Worm (Caenorhabditis elegans) whole organism, early embryonic: ENCODE measurements around the gene mrps-16.

Experiments used
- B0310.2 ChIP-seq: sonication (generic microtip); optimal IDR thresholded peaks from 2 replicates; lab custom pipeline; 2016; ENCODE audit warnings: mild to moderate bottlenecking, missing genetic modification characterization, missing compliant biosample characterization
- F13C5.2 ChIP-seq: sonication (generic microtip); optimal IDR thresholded peaks from 2 replicates; lab custom pipeline; 2017; ENCODE audit warnings: mild to moderate bottlenecking, missing genetic modification characterization, inconsistent platforms, missing compliant biosample characterization
- aly-1 ChIP-seq: sonication (generic microtip); optimal IDR thresholded peaks from 2 replicates; lab custom pipeline; 2016; ENCODE audit warnings: missing genetic modification characterization, missing compliant biosample characterization
- ama-1 ChIP-seq: fragments of 150-350 bp; optimal IDR thresholded peaks from 2 replicates; lab custom pipeline; 2014
- ceh-13 ChIP-seq: fragments of 200-800 bp; sonication (Bioruptor generic); optimal IDR thresholded peaks from 2 replicates; lab custom pipeline; 2018; ENCODE audit warnings: mild to moderate bottlenecking, missing genetic modification characterization, missing compliant biosample characterization
- ceh-36 ChIP-seq: sonication (generic microtip); optimal IDR thresholded peaks from 2 replicates; lab custom pipeline; 2016; ENCODE audit warnings: missing genetic modification characterization, inconsistent platforms, missing compliant biosample characterization
- ets-7 ChIP-seq: sonication (generic microtip); optimal IDR thresholded peaks from 2 replicates; lab custom pipeline; 2016; ENCODE audit warnings: missing genotype, missing genetic modification characterization, missing compliant biosample characterization
- flt-1 ChIP-seq: fragments of 200-800 bp; sonication (Bioruptor generic); IDR thresholded peaks from 2 replicates; pipeline ENCODE4 v1.3.6; 2022; ENCODE audit warnings: missing genetic modification characterization, missing compliant biosample characterization
- hmbx-1 ChIP-seq: sonication (generic microtip); optimal IDR thresholded peaks from 2 replicates; lab custom pipeline; 2016; ENCODE audit warnings: mild to moderate bottlenecking, missing genetic modification characterization, missing compliant biosample characterization
- hmg-4 ChIP-seq: fragments of 200-800 bp; sonication (Bioruptor generic); optimal IDR thresholded peaks from 2 replicates; lab custom pipeline; 2018; ENCODE audit warnings: mild to moderate bottlenecking, missing genetic modification characterization, missing compliant biosample characterization
- hnd-1 ChIP-seq: sonication (generic microtip); optimal IDR thresholded peaks from 2 replicates; lab custom pipeline; 2016; ENCODE audit warnings: missing genetic modification characterization, missing compliant biosample characterization
- pes-1 ChIP-seq: fragments of 200-800 bp; sonication (Bioruptor generic); IDR thresholded peaks from 2 replicates; pipeline ENCODE4 v1.3.6; 2022; ENCODE audit warnings: missing genetic modification reagents, missing genetic modification characterization, missing compliant biosample characterization
- scrt-1 ChIP-seq: fragments of 200-800 bp; sonication (Bioruptor generic); IDR thresholded peaks from 2 replicates; pipeline ENCODE4 v1.3.6; 2022; ENCODE audit warnings: missing genetic modification characterization, missing compliant biosample characterization
- sea-1 ChIP-seq: fragments of 200-800 bp; sonication (Bioruptor generic); conservative IDR thresholded peaks from 2 replicates; pipeline ENCODE4 v1.3.6; 2022; ENCODE audit warnings: missing genetic modification characterization, missing compliant biosample characterization
- tbx-11 ChIP-seq: fragments of 200-800 bp; sonication (Bioruptor generic); IDR thresholded peaks from 2 replicates; pipeline ENCODE4 v1.3.6; 2022; ENCODE audit warnings: missing genetic modification characterization, missing compliant biosample characterization
- tbx-37 ChIP-seq: fragments of 200-800 bp; sonication (Bioruptor generic); conservative IDR thresholded peaks from 2 replicates; pipeline ENCODE4 v1.3.6; 2022; ENCODE audit warnings: missing genetic modification reagents, missing genetic modification characterization, missing compliant biosample characterization
- tra-4 ChIP-seq: sonication (generic microtip); optimal IDR thresholded peaks from 2 replicates; lab custom pipeline; 2017; ENCODE audit warnings: missing genetic modification characterization, missing compliant biosample characterization

Gene mrps-16

DNA sequence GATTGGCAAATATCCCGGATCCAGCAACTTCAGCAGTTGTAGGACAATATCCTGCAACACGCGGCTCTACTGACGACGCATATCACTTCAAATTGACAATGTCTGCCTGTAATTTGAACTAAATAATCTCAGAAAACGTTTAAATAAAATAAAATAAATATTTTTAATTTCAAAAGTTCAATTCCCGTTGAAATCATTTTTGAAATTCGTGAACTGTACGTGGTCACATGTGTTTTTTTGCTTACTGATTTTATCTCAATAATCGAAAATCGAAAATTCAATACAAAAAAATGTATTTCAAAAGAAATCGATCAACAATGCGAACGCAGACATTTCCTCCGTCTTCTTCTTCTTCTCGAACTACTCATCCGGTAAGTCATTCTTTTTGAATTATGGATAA is 36.6 kb upstream of the mrps-16 start, which contains the start of gene F07F6.1:
F07F6.1 (plus strand) TSS at position 301 of the 400 bp plus-strand sequence.
- no peak for TF ChIP-seq ceh-13 (GFP tag; lab: Kevin White, UChicago)
- TF ChIP-seq tbx-37 (GFP tag; lab: Robert Waterston, UW), result no peak
- no peak for TF ChIP-seq tra-4
- TF ChIP-seq tbx-11, result no peak
- TF ChIP-seq ama-1, result no peak
- no peak for TF ChIP-seq F13C5.2 (tag; lab: Kevin White, UChicago)
- TF ChIP-seq flt-1 (GFP tag; lab: Robert Waterston, UW), result no peak
- no peak for TF ChIP-seq hmg-4
- no peak for TF ChIP-seq B0310.2 (tag; lab: Kevin White, UChicago)
- no peak for TF ChIP-seq ets-7 (tag; lab: Kevin White, UChicago)
- TF ChIP-seq pes-1 (GFP tag; lab: Robert Waterston, UW), result no peak
- TF ChIP-seq hmbx-1 (tag; lab: Kevin White, UChicago), result no peak
- TF ChIP-seq sea-1, result no peak
- TF ChIP-seq ceh-36 (tag; lab: Kevin White, UChicago), result no peak

DNA sequence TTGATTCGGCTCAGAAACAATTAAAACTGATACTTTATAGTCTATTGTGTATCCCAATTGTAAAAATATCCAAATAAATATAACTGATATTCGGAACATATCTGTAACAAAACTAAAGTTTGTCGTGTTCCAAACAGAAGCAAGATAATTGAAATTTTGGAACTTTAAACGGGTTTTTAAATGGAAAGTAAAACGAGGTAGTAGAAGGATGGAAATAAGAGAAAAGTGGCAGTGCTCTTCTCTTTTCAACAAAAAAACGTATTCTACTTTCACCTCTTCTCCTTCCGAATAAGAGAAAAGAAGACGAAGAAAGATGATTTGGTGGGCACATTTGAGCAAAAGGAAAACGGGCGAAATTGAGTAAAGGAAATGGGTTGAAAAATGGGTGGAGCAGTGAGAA is 27.7 kb upstream of the mrps-16 start, which contains the start of gene nmr-1:
nmr-1 (minus strand) TSS at position 101 of the 400 bp plus-strand sequence.
- TF ChIP-seq tra-4, result no peak
- no peak for TF ChIP-seq hmbx-1 (tag; lab: Kevin White, UChicago)
- TF ChIP-seq pes-1 (GFP tag; lab: Robert Waterston, UW), result no peak
- TF ChIP-seq ama-1, result no peak
- TF ChIP-seq sea-1, result no peak
- no peak for TF ChIP-seq ets-7 (tag; lab: Kevin White, UChicago)
- TF ChIP-seq tbx-11, result no peak
- TF ChIP-seq hmg-4, result no peak
- no peak for TF ChIP-seq flt-1 (GFP tag; lab: Robert Waterston, UW)

DNA sequence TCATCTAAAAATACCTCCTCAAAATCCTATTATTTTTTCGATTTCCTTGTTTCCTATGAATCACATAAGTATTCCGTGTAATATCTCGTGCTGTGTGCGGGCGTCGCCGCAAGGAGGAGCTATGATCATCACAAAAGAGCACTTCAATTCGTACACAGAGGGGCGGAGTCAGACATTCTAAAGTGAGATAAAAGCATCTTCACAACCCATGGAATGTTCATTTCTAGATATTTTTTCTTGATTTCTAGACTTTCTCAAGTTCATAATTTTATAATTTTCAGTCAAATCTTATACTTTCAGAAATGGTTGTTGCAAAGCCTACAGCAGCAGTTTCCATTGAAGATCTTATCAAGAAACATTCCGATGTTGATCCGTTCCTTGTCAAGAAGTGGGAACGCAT is 26.8 kb upstream of the mrps-16 start, which contains the start of gene cex-1:
cex-1 (plus strand) TSS at position 301 of the 400 bp plus-strand sequence.
- TF ChIP-seq hmbx-1 (tag; lab: Kevin White, UChicago), result no peak
- TF ChIP-seq tbx-37 (GFP tag; lab: Robert Waterston, UW), result no peak
- TF ChIP-seq hmg-4, result no peak
- no peak for TF ChIP-seq hnd-1 (tag; lab: Kevin White, UChicago)
- TF ChIP-seq sea-1, result no peak
- no peak for TF ChIP-seq ceh-13 (GFP tag; lab: Kevin White, UChicago)
- no peak for TF ChIP-seq F13C5.2 (tag; lab: Kevin White, UChicago)
- TF ChIP-seq aly-1 (tag; lab: Kevin White, UChicago), result no peak
- no peak for TF ChIP-seq ama-1
- TF ChIP-seq ceh-36 (tag; lab: Kevin White, UChicago), result no peak
- TF ChIP-seq tra-4, result no peak
- no peak for TF ChIP-seq pes-1 (GFP tag; lab: Robert Waterston, UW)
- TF ChIP-seq ets-7 (tag; lab: Kevin White, UChicago), result no peak
- no peak for TF ChIP-seq scrt-1 (GFP tag; lab: Robert Waterston, UW)
- no peak for TF ChIP-seq tbx-11
- TF ChIP-seq B0310.2 (tag; lab: Kevin White, UChicago), result no peak
- TF ChIP-seq flt-1 (GFP tag; lab: Robert Waterston, UW), result no peak

DNA sequence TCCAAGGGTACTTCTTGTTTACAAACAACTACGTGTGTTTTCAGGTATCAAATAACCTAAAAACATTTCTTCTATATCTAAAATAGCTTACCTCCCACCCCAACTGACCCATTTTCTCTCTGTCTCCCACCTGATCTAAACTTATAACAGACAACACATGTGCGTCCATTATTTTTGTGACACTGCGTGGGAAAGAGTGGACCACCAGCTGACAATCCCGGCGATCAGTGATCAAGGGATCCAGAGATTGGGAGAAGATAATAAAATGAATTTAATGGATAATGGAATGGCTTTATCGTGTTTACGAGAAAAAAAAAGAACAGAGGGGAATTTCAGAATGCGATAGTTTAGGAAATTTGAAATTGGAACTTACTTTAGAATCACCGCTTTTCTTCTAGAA is 25.0 kb upstream of the mrps-16 start:
- TF ChIP-seq tbx-37 (GFP tag; lab: Robert Waterston, UW) (no peak), ama-1 (no peak), F13C5.2 (tag; lab: Kevin White, UChicago) (no peak), pes-1 (GFP tag; lab: Robert Waterston, UW) (no peak), ets-7 (tag; lab: Kevin White, UChicago) (no peak), B0310.2 (tag; lab: Kevin White, UChicago) (no peak), flt-1 (GFP tag; lab: Robert Waterston, UW) (no peak), sea-1 (no peak), hmg-4 (no peak), ceh-36 (tag; lab: Kevin White, UChicago) (no peak), scrt-1 (GFP tag; lab: Robert Waterston, UW) (no peak), tra-4 (no peak), ceh-13 (GFP tag; lab: Kevin White, UChicago) (no peak), tbx-11 (no peak)

DNA sequence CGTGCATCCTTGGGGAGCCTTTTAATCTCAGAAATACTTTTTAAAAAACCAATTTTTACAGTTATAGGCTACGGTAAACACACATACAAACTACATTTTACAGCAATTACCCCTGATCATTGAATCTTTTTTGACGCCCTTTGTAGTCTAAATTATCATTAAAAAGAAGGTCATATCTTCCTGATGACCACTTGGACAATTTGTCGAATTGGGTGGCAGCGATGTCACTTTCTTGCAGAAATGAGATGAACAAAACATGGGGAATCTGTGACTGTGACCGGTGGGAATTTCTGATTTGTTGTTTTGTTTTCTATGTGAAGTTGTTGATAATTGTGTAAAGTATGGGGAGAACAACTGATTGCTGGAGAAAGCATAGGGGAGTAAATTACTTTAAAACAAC is 24.6 kb upstream of the mrps-16 start:
- TF ChIP-seq tra-4 (no peak), hnd-1 (tag; lab: Kevin White, UChicago) (no peak), F13C5.2 (tag; lab: Kevin White, UChicago) (no peak), flt-1 (GFP tag; lab: Robert Waterston, UW) (no peak), pes-1 (GFP tag; lab: Robert Waterston, UW) (no peak), tbx-11 (no peak), ets-7 (tag; lab: Kevin White, UChicago) (no peak), ceh-13 (GFP tag; lab: Kevin White, UChicago) (no peak), scrt-1 (GFP tag; lab: Robert Waterston, UW) (no peak), hmg-4 (no peak)

DNA sequence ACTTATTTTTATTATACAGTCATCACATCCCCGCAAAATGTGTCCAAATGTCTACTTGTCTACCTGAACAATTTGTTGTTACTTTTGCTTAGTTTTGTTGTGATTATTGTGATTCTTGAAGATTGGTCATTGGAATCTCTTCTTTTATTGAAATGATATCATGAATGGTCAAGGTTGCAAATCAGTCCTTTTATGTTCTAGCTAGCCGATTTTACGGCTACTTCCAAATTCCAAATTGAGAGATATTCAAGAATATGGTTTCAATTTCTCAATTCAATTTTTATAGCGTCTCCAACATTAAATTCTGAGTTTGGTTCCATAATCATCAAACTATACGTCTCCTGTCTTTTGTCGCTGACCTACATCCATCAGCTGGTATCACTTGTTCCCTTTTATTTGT is 22.9 kb upstream of the mrps-16 start:
- TF ChIP-seq flt-1 (GFP tag; lab: Robert Waterston, UW) (no peak), hmbx-1 (tag; lab: Kevin White, UChicago) (no peak), pes-1 (GFP tag; lab: Robert Waterston, UW) (no peak), ets-7 (tag; lab: Kevin White, UChicago) (no peak)

DNA sequence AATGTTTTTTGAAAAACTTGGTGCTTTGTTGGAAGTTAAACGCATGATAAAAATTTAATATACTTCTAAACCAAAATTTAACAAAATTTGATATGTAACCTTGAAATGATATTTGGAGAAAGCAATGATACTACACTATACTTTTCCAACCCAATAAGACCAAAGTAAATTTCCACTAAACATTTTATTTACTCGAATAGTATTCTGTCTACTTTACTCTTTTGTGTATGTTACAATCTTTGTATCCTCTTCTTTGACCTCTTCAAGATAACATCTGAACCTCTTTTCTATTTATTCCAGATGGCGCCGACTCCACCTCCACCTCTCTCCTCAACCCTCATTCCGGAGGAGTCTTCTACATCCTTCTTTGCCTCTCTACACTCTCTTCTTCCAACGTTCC is 20.6 kb upstream of the mrps-16 start, which contains the start of gene dhs-5:
dhs-5 (plus strand) TSS at position 301 of the 400 bp plus-strand sequence.
- no peak for TF ChIP-seq flt-1 (GFP tag; lab: Robert Waterston, UW)
- TF ChIP-seq ceh-13 (GFP tag; lab: Kevin White, UChicago), result no peak
- no peak for TF ChIP-seq tbx-11
- TF ChIP-seq hmbx-1 (tag; lab: Kevin White, UChicago), result no peak
- no peak for TF ChIP-seq hnd-1 (tag; lab: Kevin White, UChicago)
- no peak for TF ChIP-seq aly-1 (tag; lab: Kevin White, UChicago)
- TF ChIP-seq F13C5.2 (tag; lab: Kevin White, UChicago), result no peak
- no peak for TF ChIP-seq pes-1 (GFP tag; lab: Robert Waterston, UW)
